Worm (Caenorhabditis elegans) whole organism, L3 larva: ENCODE data around the gene snpc-1.3.
"Not testable (repeated sequence)": the region's sequence is repeated elsewhere in the genome, so short reads cannot be mapped to it uniquely, and the experiment has no call there.

Experiments
- ZK546.5 ChIP-seq: sonication (generic microtip); optimal IDR thresholded peaks from 2 replicates; lab custom pipeline; 2017; ENCODE audit warnings: missing biosample characterization, missing genetic modification characterization
- ceh-28 ChIP-seq: fragments of 150-350 bp; optimal IDR thresholded peaks from 2 replicates; lab custom pipeline; 2014; ENCODE audit warnings: missing biosample characterization, missing genetic modification reagents, missing genetic modification characterization
- ceh-82 ChIP-seq: fragments of 150-350 bp; optimal IDR thresholded peaks from 2 replicates; lab custom pipeline; 2014; ENCODE audit warnings: missing biosample characterization, missing genetic modification characterization
- ceh-9 ChIP-seq: sonication (generic microtip); optimal IDR thresholded peaks from 2 replicates; lab custom pipeline; 2018; ENCODE audit warnings: missing biosample characterization, missing genetic modification characterization
- daf-12 ChIP-seq: fragments of 150-350 bp; optimal IDR thresholded peaks from 2 replicates; lab custom pipeline; 2014; ENCODE audit warnings: missing biosample characterization, missing genetic modification reagents, missing genetic modification characterization
- egl-27 ChIP-seq: sonication (generic microtip); optimal IDR thresholded peaks from 4 replicates; lab custom pipeline; 2017; ENCODE audit warnings: missing biosample characterization, missing genetic modification reagents, missing genetic modification characterization
- egl-5 ChIP-seq: fragments of 150-350 bp; optimal IDR thresholded peaks from 2 replicates; lab custom pipeline; 2017; ENCODE audit warnings: missing biosample characterization, missing genetic modification reagents, missing genetic modification characterization, inconsistent platforms
- elt-2 ChIP-seq: sonication (generic microtip); optimal IDR thresholded peaks from 2 replicates; lab custom pipeline; 2016; ENCODE audit warnings: missing genetic modification reagents, mild to moderate bottlenecking, missing genetic modification characterization, missing compliant biosample characterization
- eor-1 ChIP-seq, 2 experiments: fragments of 150-350 bp; optimal IDR thresholded peaks; 2 replicates each; lab custom pipeline; 2014 to 2018; ENCODE audit warnings: missing biosample characterization in 2 of 2, missing genetic modification characterization in 2 of 2
- fkh-10 ChIP-seq: sonication (generic microtip); optimal IDR thresholded peaks from 2 replicates; lab custom pipeline; 2017; ENCODE audit warnings: missing biosample characterization, missing genetic modification reagents, missing genetic modification characterization
- hmg-11 ChIP-seq: sonication (generic microtip); optimal IDR thresholded peaks from 2 replicates; lab custom pipeline; 2016; ENCODE audit warnings: missing genetic modification characterization, missing compliant biosample characterization
- jun-1 ChIP-seq: fragments of 150-350 bp; optimal IDR thresholded peaks from 2 replicates; lab custom pipeline; 2014; ENCODE audit warnings: missing biosample characterization, missing genetic modification reagents, missing genetic modification characterization
- lin-39 ChIP-seq: fragments of 150-350 bp; optimal IDR thresholded peaks from 2 replicates; lab custom pipeline; 2018; ENCODE audit warnings: missing biosample characterization, missing genetic modification reagents, missing genetic modification characterization
- mdl-1 ChIP-seq: fragments of 150-350 bp; optimal IDR thresholded peaks from 2 replicates; lab custom pipeline; 2014; ENCODE audit warnings: missing biosample characterization, missing genetic modification characterization
- mml-1 ChIP-seq: fragments of 150-350 bp; sonication (generic microtip); optimal IDR thresholded peaks from 3 replicates; lab custom pipeline; 2014; ENCODE audit warnings: missing biosample characterization, missing genetic modification characterization
- nfya-1 ChIP-seq: sonication (generic microtip); optimal IDR thresholded peaks from 2 replicates; lab custom pipeline; 2017; ENCODE audit warnings: missing genetic modification characterization, mild to moderate bottlenecking, missing compliant biosample characterization, antibody characterized with exemption, moderate library complexity; ENCODE audit not compliant: insufficient read depth
- nhr-11 ChIP-seq: fragments of 150-350 bp; optimal IDR thresholded peaks from 2 replicates; lab custom pipeline; 2014; ENCODE audit warnings: missing biosample characterization, missing genetic modification characterization
- nhr-23 ChIP-seq: fragments of 150-350 bp; optimal IDR thresholded peaks from 2 replicates; lab custom pipeline; 2014; ENCODE audit warnings: missing biosample characterization, missing genetic modification reagents, missing genetic modification characterization
- nhr-237 ChIP-seq: fragments of 150-350 bp; optimal IDR thresholded peaks from 2 replicates; lab custom pipeline; 2014; ENCODE audit warnings: missing biosample characterization, missing genetic modification characterization
- nhr-25 ChIP-seq: sonication (generic microtip); optimal IDR thresholded peaks from 2 replicates; lab custom pipeline; 2017; ENCODE audit warnings: missing biosample characterization, missing genetic modification characterization
- nhr-28 ChIP-seq: fragments of 150-350 bp; optimal IDR thresholded peaks from 2 replicates; lab custom pipeline; 2014; ENCODE audit warnings: missing biosample characterization, missing genetic modification characterization
- nhr-43 ChIP-seq: sonication (generic microtip); optimal IDR thresholded peaks from 2 replicates; lab custom pipeline; 2016; ENCODE audit warnings: mild to moderate bottlenecking, missing genetic modification characterization, missing compliant biosample characterization; ENCODE audit not compliant: poor library complexity, severe bottlenecking
- nhr-67 ChIP-seq: fragments of 150-350 bp; optimal IDR thresholded peaks from 2 replicates; lab custom pipeline; 2014; ENCODE audit warnings: missing biosample characterization, missing genetic modification characterization
- nhr-76 ChIP-seq: fragments of 150-350 bp; sonication (generic microtip); optimal IDR thresholded peaks from 5 replicates; lab custom pipeline; 2014; ENCODE audit warnings: missing biosample characterization, missing genetic modification characterization
- nhr-77 ChIP-seq: fragments of 150-350 bp; optimal IDR thresholded peaks from 2 replicates; lab custom pipeline; 2014; ENCODE audit warnings: missing biosample characterization, missing genetic modification characterization
- pha-4 ChIP-seq: fragments of 150-350 bp; optimal IDR thresholded peaks from 2 replicates; lab custom pipeline; 2014; ENCODE audit warnings: missing biosample characterization, missing genetic modification reagents, missing genetic modification characterization
- skn-1 ChIP-seq: fragments of 150-350 bp; optimal IDR thresholded peaks from 2 replicates; lab custom pipeline; 2014; ENCODE audit warnings: missing biosample characterization, missing genetic modification characterization
- snpc-4 ChIP-seq: fragments of 150-350 bp; optimal IDR thresholded peaks from 2 replicates; lab custom pipeline; 2014; ENCODE audit warnings: missing biosample characterization, missing genetic modification characterization
- tbx-2 ChIP-seq: sonication (generic microtip); optimal IDR thresholded peaks from 2 replicates; lab custom pipeline; 2016; ENCODE audit warnings: mild to moderate bottlenecking, missing genetic modification characterization, missing compliant biosample characterization
- unc-39 ChIP-seq: sonication (generic microtip); optimal IDR thresholded peaks from 4 replicates; lab custom pipeline; 2017; ENCODE audit warnings: missing biosample characterization, missing genetic modification characterization
- unc-62 ChIP-seq: fragments of 150-350 bp; sonication (generic microtip); optimal IDR thresholded peaks from 4 replicates; lab custom pipeline; 2014; ENCODE audit warnings: missing biosample characterization, missing genetic modification reagents, missing genetic modification characterization
- zag-1 ChIP-seq: fragments of 150-350 bp; optimal IDR thresholded peaks from 2 replicates; lab custom pipeline; 2014; ENCODE audit warnings: missing biosample characterization, missing genetic modification characterization

Gene snpc-1.3

DNA sequence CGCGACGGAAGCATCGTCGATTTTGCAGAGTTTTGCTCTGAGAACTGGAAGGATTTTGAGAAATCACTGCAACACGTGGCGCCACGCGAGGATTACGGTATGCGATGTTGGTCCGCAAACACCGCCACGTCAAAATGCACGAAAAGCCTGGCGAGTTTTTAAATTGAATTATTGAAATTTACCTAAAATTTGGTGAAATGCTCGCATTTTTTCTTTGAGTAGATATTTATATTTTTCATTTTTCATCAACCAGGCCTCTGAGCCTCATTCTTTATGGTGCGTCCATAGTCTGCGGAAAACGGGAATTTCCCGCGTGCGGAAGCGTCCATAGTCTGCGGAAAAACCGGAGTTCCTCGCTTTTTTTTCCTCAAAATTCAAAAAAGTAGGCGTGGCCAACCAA lies 32.0 kb upstream of the snpc-1.3 start, which contains the start of gene ZC317.7:
Gene ZC317.7 (minus strand): TSS at position 101 of the 400 bp plus-strand sequence.
- not testable (repeated sequence) for TF ChIP-seq mdl-1, nhr-11, jun-1 (tag; lab: Kevin White, UChicago)

DNA sequence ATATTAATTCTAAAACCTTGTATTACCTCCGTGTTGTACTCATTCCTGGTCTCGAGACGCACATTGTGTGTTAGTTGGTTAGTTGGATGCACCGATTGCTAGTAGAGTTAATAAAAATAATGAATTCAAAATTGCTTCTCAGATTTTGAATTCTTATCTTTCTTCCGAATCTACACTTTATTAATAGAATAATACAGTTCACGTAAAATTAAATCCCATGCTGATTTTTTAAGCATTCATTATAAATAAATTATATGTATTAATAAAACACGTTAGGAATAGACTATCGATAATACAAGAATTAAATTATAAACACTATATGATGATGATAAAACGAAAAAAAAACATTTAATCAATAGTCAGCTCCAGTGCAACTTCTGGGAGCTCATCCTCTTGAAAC lies 29.5 kb upstream of the snpc-1.3 start, which contains the start of gene ZC317.6:
Gene ZC317.6 (minus strand): TSS at position 101 of the 400 bp plus-strand sequence.
- not testable (repeated sequence) for TF ChIP-seq nhr-76, egl-27, nhr-28 (tag; lab: Kevin White, UChicago)

DNA sequence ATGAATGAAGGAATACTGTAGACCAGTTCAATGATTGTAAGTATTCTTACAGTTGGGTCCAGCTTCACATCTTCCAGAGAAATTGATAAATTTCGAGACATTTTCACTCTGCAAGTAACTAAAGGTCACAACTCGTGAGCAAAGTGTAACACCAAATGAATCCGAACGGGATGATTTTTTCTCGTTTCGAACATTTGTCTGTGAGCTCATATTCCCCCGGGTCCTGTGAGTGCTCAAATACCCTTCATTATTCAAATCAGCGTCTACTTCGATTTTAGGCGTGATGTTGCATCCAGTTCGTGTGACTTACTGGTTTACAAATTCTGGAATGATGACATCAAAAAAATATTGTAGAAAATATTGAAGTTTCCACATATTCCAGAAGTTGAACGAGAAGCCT lies 26.4 kb upstream of the snpc-1.3 start, which contains the start of gene srg-68:
Gene srg-68 (minus strand): TSS at position 101 of the 400 bp plus-strand sequence.
- no peak for TF ChIP-seq skn-1 (tag; lab: Kevin White, UChicago)
- TF ChIP-seq nhr-237 (tag; lab: Kevin White, UChicago), result no peak
- TF ChIP-seq zag-1 (tag; lab: Kevin White, UChicago), result no peak
- TF ChIP-seq elt-2, result no peak
- no peak for TF ChIP-seq nhr-67
- no peak for TF ChIP-seq nhr-76 (tag; lab: Kevin White, UChicago)
- no peak for TF ChIP-seq egl-5 (tag; lab: Kevin White, UChicago)
- no peak for TF ChIP-seq nhr-28 (tag; lab: Kevin White, UChicago)
- TF ChIP-seq pha-4 (tag; lab: Kevin White, UChicago), result no peak
- no peak for TF ChIP-seq nfya-1 (tag; lab: Kevin White, UChicago)
- TF ChIP-seq snpc-4, result no peak
- TF ChIP-seq unc-39 (tag; lab: Kevin White, UChicago), result no peak
- no peak for TF ChIP-seq fkh-10 (GFP tag; lab: Kevin White, UChicago)
- no peak for TF ChIP-seq eor-1 (tag; optimal IDR thresholded peaks at IDR 0.05; lab: Kevin White, UChicago)
- TF ChIP-seq hmg-11 (tag; lab: Kevin White, UChicago), result no peak
- TF ChIP-seq nhr-11 (tag; lab: Kevin White, UChicago), result no peak
- TF ChIP-seq mml-1 (tag; lab: Kevin White, UChicago), result no peak

DNA sequence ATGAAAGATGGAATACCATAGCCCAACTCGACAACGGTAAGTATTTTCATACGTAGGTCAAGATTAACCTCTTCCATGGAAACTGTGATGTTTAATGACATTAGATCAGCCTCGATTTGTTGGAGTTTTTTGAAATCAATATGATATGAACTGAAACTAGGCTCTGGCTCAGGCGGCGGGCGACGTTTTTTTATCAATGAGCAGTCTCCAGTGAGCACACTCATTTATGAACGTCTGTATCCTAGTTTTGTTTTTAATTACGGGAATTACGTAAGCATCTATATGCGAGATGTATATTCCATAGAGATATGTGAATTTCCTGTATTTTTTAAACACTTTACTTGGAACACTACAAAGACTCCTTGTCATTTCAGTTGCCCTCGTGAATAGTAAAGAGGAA lies 23.9 kb upstream of the snpc-1.3 start, which contains the start of gene srg-67:
Gene srg-67 (minus strand): TSS at position 101 of the 400 bp plus-strand sequence.
- TF ChIP-seq nhr-23 (tag; lab: Kevin White, UChicago), result no peak
- TF ChIP-seq nhr-43 (tag; lab: Kevin White, UChicago), result no peak
- no peak for TF ChIP-seq lin-39 (tag; lab: Kevin White, UChicago)
- TF ChIP-seq daf-12, result no peak
- TF ChIP-seq ceh-9 (tag; lab: Kevin White, UChicago), result no peak
- no peak for TF ChIP-seq nhr-25 (tag; lab: Kevin White, UChicago)
- no peak for TF ChIP-seq snpc-4
- no peak for TF ChIP-seq unc-39 (tag; lab: Kevin White, UChicago)
- no peak for TF ChIP-seq ceh-28 (tag; lab: Kevin White, UChicago)
- no peak for TF ChIP-seq ZK546.5
- no peak for TF ChIP-seq tbx-2 (tag; lab: Kevin White, UChicago)
- no peak for TF ChIP-seq unc-62
- TF ChIP-seq hmg-11 (tag; lab: Kevin White, UChicago), result no peak
- no peak for TF ChIP-seq ceh-82
- TF ChIP-seq nfya-1 (tag; lab: Kevin White, UChicago), result no peak

DNA sequence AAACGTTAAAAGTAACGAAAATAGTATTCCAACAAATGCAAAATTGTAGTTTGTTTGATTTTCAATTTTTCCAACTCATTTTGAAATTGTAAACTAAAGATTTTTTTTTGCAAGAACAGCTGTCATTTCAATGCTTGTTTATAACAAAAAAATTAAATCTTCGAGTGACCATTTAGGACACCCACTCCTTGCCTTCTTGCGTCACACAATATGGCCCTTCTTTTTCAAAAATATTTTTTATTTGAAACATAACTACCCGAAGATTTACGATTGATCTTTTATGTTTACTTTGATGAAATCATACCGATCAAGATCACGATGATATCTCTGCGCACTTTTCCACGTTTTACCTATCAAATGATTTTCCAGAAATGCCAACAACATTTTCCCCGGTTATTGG lies 20.8 kb upstream of the snpc-1.3 start, which contains the start of gene ZC317.2:
Gene ZC317.2 (plus strand): TSS at position 301 of the 400 bp plus-strand sequence.
- TF ChIP-seq lin-39 (tag; lab: Kevin White, UChicago) (no peak), nhr-77 (tag; lab: Kevin White, UChicago) (no peak), snpc-4 (no peak), unc-62 (no peak)
